Worm (Caenorhabditis elegans) whole organism, late embryonic: ENCODE data around the gene klp-3.

ENCODE experiments used
- K02D7.2 ChIP-seq: sonication (generic microtip); optimal IDR thresholded peaks from 2 replicates; lab custom pipeline; 2017; ENCODE audit warnings: mild to moderate bottlenecking, missing genetic modification characterization, missing compliant biosample characterization
- T23F11.4 ChIP-seq: fragments of 200-800 bp; sonication (Bioruptor generic); optimal IDR thresholded peaks from 2 replicates; lab custom pipeline; 2018; ENCODE audit warnings: mild to moderate bottlenecking, missing genetic modification characterization, missing compliant biosample characterization
- Y22D7AL.16 ChIP-seq: sonication (generic microtip); optimal IDR thresholded peaks from 2 replicates; lab custom pipeline; 2016; ENCODE audit warnings: missing genetic modification characterization, missing compliant biosample characterization
- ceh-18 ChIP-seq: sonication (generic microtip); optimal IDR thresholded peaks from 2 replicates; lab custom pipeline; 2016; ENCODE audit warnings: missing genetic modification characterization, missing compliant biosample characterization
- ceh-19 ChIP-seq: fragments of 200-800 bp; sonication (Bioruptor generic); optimal IDR thresholded peaks from 2 replicates; lab custom pipeline; 2018; ENCODE audit warnings: mild to moderate bottlenecking, missing genetic modification characterization, missing compliant biosample characterization
- ceh-24 ChIP-seq: sonication (generic microtip); optimal IDR thresholded peaks from 2 replicates; lab custom pipeline; 2016; ENCODE audit warnings: mild to moderate bottlenecking, missing genetic modification characterization, missing compliant biosample characterization
- ceh-34 ChIP-seq: sonication (generic microtip); optimal IDR thresholded peaks from 2 replicates; lab custom pipeline; 2016; ENCODE audit warnings: mild to moderate bottlenecking, missing genetic modification characterization, missing compliant biosample characterization
- ceh-48 ChIP-seq: sonication (generic microtip); optimal IDR thresholded peaks from 2 replicates; lab custom pipeline; 2016; ENCODE audit warnings: missing genetic modification characterization, inconsistent platforms, missing compliant biosample characterization
- dmd-4 ChIP-seq: sonication (generic microtip); optimal IDR thresholded peaks from 2 replicates; lab custom pipeline; 2016; ENCODE audit warnings: borderline replicate concordance, missing genetic modification characterization, missing compliant biosample characterization
- elt-2 ChIP-seq: sonication (generic microtip); optimal IDR thresholded peaks from 2 replicates; lab custom pipeline; 2016; ENCODE audit warnings: missing genetic modification reagents, missing genetic modification characterization, missing compliant biosample characterization
- elt-4 ChIP-seq: sonication (generic microtip); optimal IDR thresholded peaks from 2 replicates; lab custom pipeline; 2016; ENCODE audit warnings: missing genetic modification characterization, missing compliant biosample characterization
- ets-4 ChIP-seq: sonication (generic microtip); optimal IDR thresholded peaks from 2 replicates; lab custom pipeline; 2016; ENCODE audit warnings: missing genetic modification characterization, missing compliant biosample characterization
- eyg-1 ChIP-seq: sonication (generic microtip); optimal IDR thresholded peaks from 2 replicates; lab custom pipeline; 2016; ENCODE audit warnings: missing genotype, missing genetic modification characterization, missing compliant biosample characterization
- fax-1 ChIP-seq: sonication (generic microtip); optimal IDR thresholded peaks from 2 replicates; lab custom pipeline; 2016; ENCODE audit warnings: missing genotype, missing genetic modification characterization, missing compliant biosample characterization
- fkh-10 ChIP-seq: fragments of 150-350 bp; optimal IDR thresholded peaks from 2 replicates; lab custom pipeline; 2014; ENCODE audit warnings: missing biosample characterization, missing genetic modification reagents, missing genetic modification characterization
- hlh-13 ChIP-seq: fragments of 200-800 bp; sonication (Bioruptor generic); optimal IDR thresholded peaks from 2 replicates; lab custom pipeline; 2018; ENCODE audit warnings: mild to moderate bottlenecking, missing genetic modification characterization, missing compliant biosample characterization
- hlh-15 ChIP-seq: sonication (generic microtip); optimal IDR thresholded peaks from 2 replicates; lab custom pipeline; 2016; ENCODE audit warnings: missing genetic modification characterization, missing compliant biosample characterization
- hlh-6 ChIP-seq: sonication (generic microtip); optimal IDR thresholded peaks from 2 replicates; lab custom pipeline; 2016; ENCODE audit warnings: missing genotype, missing genetic modification characterization, missing compliant biosample characterization
- hlh-8 ChIP-seq: sonication (generic microtip); optimal IDR thresholded peaks from 2 replicates; lab custom pipeline; 2016; ENCODE audit warnings: missing genotype, missing genetic modification characterization, missing compliant biosample characterization
- lin-11 ChIP-seq: fragments of 200-800 bp; sonication (Bioruptor generic); optimal IDR thresholded peaks from 2 replicates; lab custom pipeline; 2018; ENCODE audit warnings: mild to moderate bottlenecking, missing genetic modification characterization, missing compliant biosample characterization
- madf-2 ChIP-seq: sonication (generic microtip); optimal IDR thresholded peaks from 2 replicates; lab custom pipeline; 2017; ENCODE audit warnings: missing genetic modification characterization, missing compliant biosample characterization
- nfya-1 ChIP-seq: sonication (generic microtip); optimal IDR thresholded peaks from 2 replicates; lab custom pipeline; 2017; ENCODE audit warnings: missing genetic modification characterization, mild to moderate bottlenecking, missing compliant biosample characterization, antibody characterized with exemption, moderate library complexity
- nhr-11 ChIP-seq: fragments of 150-350 bp; optimal IDR thresholded peaks from 2 replicates; lab custom pipeline; 2014; ENCODE audit warnings: missing biosample characterization, missing genetic modification characterization
- npax-4 ChIP-seq: sonication (generic microtip); optimal IDR thresholded peaks from 2 replicates; lab custom pipeline; 2016; ENCODE audit warnings: missing genetic modification characterization, missing compliant biosample characterization
- odd-2 ChIP-seq: sonication (generic microtip); optimal IDR thresholded peaks from 2 replicates; lab custom pipeline; 2017; ENCODE audit warnings: antibody characterized with exemption, mild to moderate bottlenecking, missing genetic modification characterization, missing compliant biosample characterization
- ref-2 ChIP-seq: sonication (generic microtip); optimal IDR thresholded peaks from 2 replicates; lab custom pipeline; 2016; ENCODE audit warnings: missing genetic modification characterization, missing compliant biosample characterization
- rnt-1 ChIP-seq: sonication (generic microtip); optimal IDR thresholded peaks from 2 replicates; lab custom pipeline; 2016; ENCODE audit warnings: missing genetic modification characterization, missing compliant biosample characterization
- sox-2 ChIP-seq: fragments of 200-800 bp; sonication (Bioruptor generic); IDR thresholded peaks from 2 replicates; pipeline ENCODE4 v1.3.6; 2022; ENCODE audit warnings: missing genetic modification reagents, missing genetic modification characterization, missing compliant biosample characterization
- sox-4 ChIP-seq: sonication (generic microtip); optimal IDR thresholded peaks from 2 replicates; lab custom pipeline; 2017; ENCODE audit warnings: mild to moderate bottlenecking, missing genetic modification characterization, inconsistent platforms, missing compliant biosample characterization
- tbx-7 ChIP-seq: sonication (generic microtip); optimal IDR thresholded peaks from 2 replicates; lab custom pipeline; 2016; ENCODE audit warnings: missing genotype, missing genetic modification characterization, missing compliant biosample characterization
- unc-55 ChIP-seq: sonication (generic microtip); optimal IDR thresholded peaks from 2 replicates; lab custom pipeline; 2017; ENCODE audit warnings: missing biosample characterization, missing genetic modification reagents, missing genetic modification characterization

The klp-3 gene

ce11 chrII:7825107-7825506, 17.0 kb upstream of the klp-3 start, which contains the start of gene srw-62:
Gene srw-62, plus strand, starts transcription at chrII:7825407.
- no peak for TF ChIP-seq elt-2 (tag; lab: Kevin White, UChicago)
- no peak for TF ChIP-seq ceh-19 (GFP tag; lab: Kevin White, UChicago)
- TF ChIP-seq dmd-4 (tag; lab: Kevin White, UChicago), result no peak
- TF ChIP-seq ceh-48 (tag; lab: Kevin White, UChicago), result no peak
- no peak for TF ChIP-seq elt-4
- no peak for TF ChIP-seq ceh-24

DNA sequence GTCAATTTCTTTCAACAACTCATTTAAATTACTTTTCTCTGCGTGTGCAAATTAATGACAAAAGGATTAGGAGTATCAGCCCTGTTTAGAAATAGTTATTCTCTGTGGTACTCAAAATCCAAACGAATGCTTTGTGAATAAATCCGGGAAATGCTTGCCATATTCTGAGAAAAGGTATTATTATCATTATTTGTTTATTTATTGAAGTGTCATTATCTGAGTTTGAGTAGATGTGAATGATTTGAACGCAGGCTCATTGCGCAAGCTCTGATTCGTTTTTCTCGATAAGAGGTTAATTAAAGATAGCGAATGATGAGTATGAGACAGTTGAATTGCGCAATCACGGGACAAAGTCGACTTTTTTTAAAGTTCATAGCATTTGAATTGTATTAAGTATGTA, 14.3 kb upstream of the klp-3 start:
- TF ChIP-seq ref-2 (tag; lab: Kevin White, UChicago) (no peak), elt-2 (tag; lab: Kevin White, UChicago) (peak; percentile 93)

DNA sequence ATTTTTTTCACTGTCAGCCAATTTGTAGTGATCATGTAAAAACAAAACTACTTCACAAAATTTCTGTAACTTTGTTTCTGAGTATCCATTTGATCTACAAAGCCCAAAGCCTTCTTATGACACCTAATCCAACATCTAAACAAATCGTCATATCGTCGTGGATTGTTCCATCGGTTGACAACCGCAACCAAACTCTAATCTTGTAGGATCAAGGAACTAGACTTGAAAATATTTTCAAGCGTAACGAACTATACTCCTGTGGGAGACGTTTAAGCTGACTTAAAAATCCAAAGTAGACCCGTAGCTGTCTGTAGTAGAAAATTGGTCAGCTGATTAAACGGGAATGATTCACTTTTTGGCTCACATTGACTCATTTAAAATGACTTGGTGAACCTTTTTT, 12.5 kb upstream of the klp-3 start:
- TF ChIP-seq odd-2 (tag; lab: Kevin White, UChicago), result no peak
- TF ChIP-seq Y22D7AL.16, result no peak
- no peak for TF ChIP-seq ceh-19 (GFP tag; lab: Kevin White, UChicago)
- TF ChIP-seq unc-55 (GFP tag; lab: Kevin White, UChicago), result no peak
- TF ChIP-seq elt-4, result no peak
- no peak for TF ChIP-seq madf-2 (tag; lab: Kevin White, UChicago)
- no peak for TF ChIP-seq rnt-1 (tag; lab: Kevin White, UChicago)
- TF ChIP-seq lin-11 (tag; lab: Kevin White, UChicago), result no peak
- TF ChIP-seq, all 69 proteins: peak for 0

- no peak for TF ChIP-seq hlh-8
- TF ChIP-seq unc-55 (GFP tag; lab: Kevin White, UChicago), result no peak
- TF ChIP-seq hlh-13 (GFP tag; lab: Kevin White, UChicago), result no peak
- TF ChIP-seq hlh-6, result no peak
- TF ChIP-seq hlh-15, result no peak
- TF ChIP-seq npax-4 (tag; lab: Kevin White, UChicago), result no peak
- TF ChIP-seq tbx-7 (tag; lab: Kevin White, UChicago), result no peak
- no peak for TF ChIP-seq K02D7.2 (tag; lab: Kevin White, UChicago)
- no peak for TF ChIP-seq T23F11.4 (GFP tag; lab: Kevin White, UChicago)
- TF ChIP-seq nhr-11 (tag; lab: Kevin White, UChicago), result no peak
- TF ChIP-seq sox-2 (GFP tag; lab: Robert Waterston, UW), result no peak
- TF ChIP-seq elt-2 (tag; lab: Kevin White, UChicago), result no peak
- TF ChIP-seq ceh-19 (GFP tag; lab: Kevin White, UChicago), result no peak
- no peak for TF ChIP-seq sox-4 (tag; lab: Kevin White, UChicago)
Observed at ce11 chrII:7832054-7832453, 10.1 kb upstream of the klp-3 start, which contains the start of gene T09A5.14. Gene T09A5.14, plus strand, starts transcription at chrII:7832354.

DNA sequence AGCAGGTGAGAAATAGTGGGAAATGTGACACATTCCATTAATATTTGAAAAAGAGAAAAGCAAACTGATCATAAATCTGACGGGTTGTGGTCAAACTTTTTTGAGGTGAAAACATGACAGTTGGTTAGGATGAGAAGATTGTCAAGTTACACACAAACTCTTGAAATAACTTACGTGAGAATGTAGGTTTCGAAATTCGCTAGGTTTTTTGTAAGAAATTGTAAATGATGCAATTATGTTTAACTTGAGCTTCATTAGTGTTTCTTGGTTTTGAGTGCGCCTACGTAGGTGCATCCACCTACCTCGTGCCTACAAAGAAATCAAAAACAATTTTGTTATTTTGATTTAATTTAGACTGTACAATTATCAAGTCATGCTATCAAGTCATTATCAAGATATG, 6.8 kb upstream of the klp-3 start, which contains the start of gene cex-2:
TSS of gene cex-2 (minus strand) at position 101 of the 400 bp plus-strand sequence.
- TF ChIP-seq nfya-1 (tag; lab: Kevin White, UChicago) (no peak), fkh-10 (GFP tag; lab: Kevin White, UChicago) (no peak), fax-1 (tag; lab: Kevin White, UChicago) (no peak)

DNA sequence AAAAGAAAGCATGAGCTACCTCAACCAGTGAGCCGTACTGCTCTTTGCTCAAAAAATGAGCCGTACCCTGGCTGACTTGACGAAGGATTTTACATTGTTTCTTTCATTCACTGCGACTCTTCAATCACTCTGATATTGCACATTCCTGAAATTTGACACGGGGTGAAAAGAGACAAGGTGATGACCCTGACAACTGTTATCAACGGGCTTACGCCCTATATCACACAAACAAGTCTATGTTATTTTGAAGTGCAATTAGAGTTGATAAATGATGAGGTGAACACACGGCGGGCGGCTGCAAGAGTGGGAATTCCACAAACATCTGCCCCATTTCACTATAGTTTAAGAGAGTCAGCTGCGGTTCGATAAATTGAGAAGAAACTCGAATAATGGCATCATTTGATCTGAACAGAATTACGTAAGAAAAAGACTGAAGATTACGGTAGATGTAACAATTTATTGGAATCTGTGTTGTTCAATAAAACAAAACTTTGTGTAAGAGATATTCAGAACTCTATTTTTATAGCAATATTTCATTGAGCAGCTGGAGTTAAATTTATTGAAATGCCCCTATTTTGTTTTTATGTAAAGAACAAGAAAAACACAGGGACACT, 5.4 kb upstream of the klp-3 start:
- TF ChIP-seq ets-4 (tag; lab: Kevin White, UChicago) (no peak), dmd-4 (tag; lab: Kevin White, UChicago) (no peak), ceh-34 (tag; lab: Kevin White, UChicago) (peak; percentile 64), nhr-11 (tag; lab: Kevin White, UChicago) (no peak), rnt-1 (tag; lab: Kevin White, UChicago) (peak; percentile 32), eyg-1 (tag; lab: Kevin White, UChicago) (no peak), sox-2 (GFP tag; lab: Robert Waterston, UW) (no peak), unc-55 (GFP tag; lab: Kevin White, UChicago) (peak; percentile 43), ceh-18 (tag; lab: Kevin White, UChicago) (peak; percentile 63)
